Worm (Caenorhabditis elegans) whole organism, midembryonic: ENCODE results near the gene F14H12.2.

Source experiments
- T22C8.4 ChIP-seq: fragments of 200-800 bp; sonication (Bioruptor generic); IDR thresholded peaks from 2 replicates; pipeline ENCODE4 v1.3.6; 2022; ENCODE audit warnings: missing genetic modification characterization, missing compliant biosample characterization
- cog-1 ChIP-seq: sonication (generic microtip); optimal IDR thresholded peaks from 2 replicates; lab custom pipeline; 2016; ENCODE audit warnings: missing genetic modification characterization, missing compliant biosample characterization
- flt-1 ChIP-seq: fragments of 200-800 bp; sonication (Bioruptor generic); IDR thresholded peaks from 2 replicates; pipeline ENCODE4 v1.3.6; 2022; ENCODE audit warnings: missing genetic modification characterization, missing compliant biosample characterization
- klf-2 ChIP-seq: fragments of 200-800 bp; sonication (Bioruptor generic); conservative IDR thresholded peaks from 2 replicates; pipeline ENCODE4 v1.3.6; 2022; ENCODE audit warnings: missing genetic modification reagents, missing genetic modification characterization, missing compliant biosample characterization
- med-1 ChIP-seq: sonication (generic microtip); optimal IDR thresholded peaks from 2 replicates; lab custom pipeline; 2017; ENCODE audit warnings: missing genetic modification characterization, mild to moderate bottlenecking, missing compliant biosample characterization, antibody characterized with exemption, missing genetic modification reagents; ENCODE audit not compliant: insufficient read depth
- ref-1 ChIP-seq: fragments of 200-800 bp; sonication (Bioruptor generic); conservative IDR thresholded peaks from 2 replicates; pipeline ENCODE4 v1.3.6; 2022; ENCODE audit warnings: missing genetic modification reagents, missing genetic modification characterization, missing compliant biosample characterization
- tab-1 ChIP-seq: fragments of 200-800 bp; sonication (Bioruptor generic); IDR thresholded peaks from 2 replicates; pipeline ENCODE4 v1.3.6; 2022; ENCODE audit warnings: missing genetic modification characterization, missing compliant biosample characterization
- ztf-23 ChIP-seq: fragments of 200-800 bp; sonication (Bioruptor generic); IDR thresholded peaks from 2 replicates; pipeline ENCODE4 v1.3.6; 2022; ENCODE audit warnings: missing genetic modification reagents, missing genetic modification characterization, missing compliant biosample characterization
- ztf-29 ChIP-seq: fragments of 200-800 bp; sonication (Bioruptor generic); IDR thresholded peaks from 2 replicates; pipeline ENCODE4 v1.3.6; 2022; ENCODE audit warnings: missing genetic modification reagents, missing genetic modification characterization, missing compliant biosample characterization

F14H12.2 gene

DNA sequence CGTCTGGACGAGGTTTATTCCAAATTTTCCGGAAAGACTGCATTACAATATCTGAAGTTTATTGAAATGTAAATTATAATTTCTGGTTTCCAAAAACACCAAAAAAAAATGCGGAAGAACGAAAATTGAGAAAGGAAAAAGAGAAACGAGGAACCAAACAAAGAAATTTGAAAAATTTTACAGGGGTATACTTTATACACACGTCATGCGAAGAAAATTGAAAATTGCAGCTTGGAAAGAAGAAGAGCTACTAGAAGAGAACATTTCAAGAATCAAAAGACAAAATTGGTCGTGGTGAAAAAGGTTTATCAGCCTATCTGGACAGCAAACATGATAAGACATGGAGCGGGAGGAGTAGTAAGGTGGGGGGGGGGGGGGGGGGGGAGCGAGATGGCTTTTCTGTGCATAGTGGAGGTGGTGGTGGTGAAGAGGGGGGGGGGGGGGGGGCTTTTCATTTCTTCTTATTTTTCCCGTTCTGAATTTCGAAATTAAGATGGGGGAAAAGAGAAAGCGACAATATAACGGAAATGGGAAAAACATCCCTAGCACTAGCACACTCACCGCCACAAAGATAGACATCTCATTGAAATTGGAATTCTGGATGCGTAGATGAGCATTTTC is 33.1 kb downstream of the F14H12.2 start, which contains the start of gene lst-2:
Gene lst-2, minus strand, starts transcription at position 51 of the 621 bp plus-strand sequence.
- TF ChIP-seq cog-1 (tag; lab: Kevin White, UChicago) (no peak), flt-1 (GFP tag; lab: Robert Waterston, UW) (no peak), med-1 (GFP tag; lab: Kevin White, UChicago) (no peak), klf-2 (no peak), ztf-23 (GFP tag; lab: Robert Waterston, UW) (no peak), tab-1 (GFP tag; lab: Robert Waterston, UW) (no peak), T22C8.4 (GFP tag; lab: Robert Waterston, UW) (no peak), ztf-29 (GFP tag; lab: Robert Waterston, UW) (no peak), ref-1 (GFP tag; lab: Robert Waterston, UW) (no peak)

- TF ChIP-seq ztf-29 (GFP tag; lab: Robert Waterston, UW), result no peak
- TF ChIP-seq klf-2, result no peak
- TF ChIP-seq ztf-23 (GFP tag; lab: Robert Waterston, UW), result no peak
- TF ChIP-seq flt-1 (GFP tag; lab: Robert Waterston, UW), result no peak
- TF ChIP-seq ref-1 (GFP tag; lab: Robert Waterston, UW), result no peak
- no peak for TF ChIP-seq tab-1 (GFP tag; lab: Robert Waterston, UW)
- TF ChIP-seq cog-1 (tag; lab: Kevin White, UChicago), result no peak
- no peak for TF ChIP-seq T22C8.4 (GFP tag; lab: Robert Waterston, UW)
- no peak for TF ChIP-seq med-1 (GFP tag; lab: Kevin White, UChicago)
Measured at ce11 chrX:4386493-4386892, 36.2 kb downstream of the F14H12.2 start.

DNA sequence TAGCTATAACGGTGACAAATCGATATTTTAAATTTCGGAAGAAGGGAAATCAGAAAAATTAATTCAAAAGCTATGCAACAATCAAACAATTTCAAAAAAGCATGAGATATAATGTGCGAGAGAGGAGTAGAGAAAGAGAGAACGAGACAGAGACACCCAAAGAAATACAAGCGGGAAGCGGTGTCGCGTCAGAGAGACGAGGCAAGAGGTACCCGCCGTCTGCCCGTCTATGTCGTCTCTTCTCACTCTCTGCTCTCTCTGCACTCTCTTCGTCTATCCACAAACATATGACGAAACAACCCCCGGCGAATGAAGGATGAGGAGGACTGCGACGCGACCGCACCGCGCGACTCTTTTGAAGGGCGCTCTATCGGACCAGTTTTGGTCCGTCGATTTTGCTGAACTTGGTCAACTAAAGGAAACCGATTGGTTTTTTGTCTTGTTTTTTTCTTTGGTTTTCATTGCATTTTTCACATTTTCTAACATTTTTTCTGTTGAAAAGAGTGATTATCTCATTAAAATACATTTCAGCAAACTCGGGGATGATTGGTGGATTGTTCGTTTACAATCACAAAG is 38.6 kb downstream of the F14H12.2 start, which contains the start of gene dpy-23:
Gene dpy-23, plus strand, starts transcription at position 526 of the 576 bp plus-strand sequence.
- TF ChIP-seq flt-1 (GFP tag; lab: Robert Waterston, UW) (0 out of 2 replicates have a peak, but pooled peaks have one; percentile 46), med-1 (GFP tag; lab: Kevin White, UChicago) (no peak), ztf-23 (GFP tag; lab: Robert Waterston, UW) (no peak), cog-1 (tag; lab: Kevin White, UChicago) (peak; percentile 91)

- TF ChIP-seq tab-1 (GFP tag; lab: Robert Waterston, UW) (no peak), ztf-29 (GFP tag; lab: Robert Waterston, UW) (no peak), cog-1 (tag; lab: Kevin White, UChicago) (no peak), ztf-23 (GFP tag; lab: Robert Waterston, UW) (no peak), klf-2 (no peak), T22C8.4 (GFP tag; lab: Robert Waterston, UW) (no peak), med-1 (GFP tag; lab: Kevin White, UChicago) (no peak), ref-1 (GFP tag; lab: Robert Waterston, UW) (no peak), flt-1 (GFP tag; lab: Robert Waterston, UW) (no peak)
Measured at ce11 chrX:4391680-4392079, 41.4 kb downstream of the F14H12.2 start.

DNA sequence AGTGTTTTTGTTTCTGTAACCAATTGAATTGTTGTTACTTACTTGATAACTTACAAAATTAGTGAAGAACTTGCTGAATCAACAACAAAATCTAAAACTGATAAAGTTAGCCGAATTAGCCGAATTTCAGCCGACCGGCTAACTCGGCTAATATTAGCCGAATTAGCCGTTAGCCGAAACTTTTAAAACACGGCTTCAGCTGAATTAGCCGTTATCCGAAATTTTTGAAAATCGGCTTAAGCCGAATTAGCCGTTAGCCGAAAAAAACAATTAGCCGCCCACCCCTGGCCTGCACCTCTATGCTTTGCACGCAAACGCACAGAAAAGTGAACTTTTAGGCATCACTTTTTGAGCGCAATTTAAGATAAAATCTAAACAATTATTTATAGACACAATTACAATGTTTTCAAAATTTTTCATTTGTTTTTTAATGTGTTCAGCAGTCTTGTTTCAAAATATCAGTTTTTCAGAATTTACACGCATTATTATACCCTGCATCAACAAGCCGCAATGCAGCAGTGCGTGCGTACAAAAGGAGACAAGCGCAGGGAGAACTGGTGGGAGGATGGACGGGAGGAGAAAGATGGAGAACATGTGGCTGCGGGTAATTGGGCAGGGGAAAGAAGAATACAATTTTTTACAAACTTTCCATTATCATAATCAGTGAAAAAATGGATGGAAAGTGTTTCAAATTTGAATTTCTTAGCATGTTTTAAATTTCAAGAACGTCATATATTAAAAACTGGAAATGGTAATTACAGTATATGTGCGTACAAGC is 45.0 kb downstream of the F14H12.2 start:
- TF ChIP-seq flt-1 (GFP tag; lab: Robert Waterston, UW) (no peak), klf-2 (no peak), T22C8.4 (GFP tag; lab: Robert Waterston, UW) (no peak), ztf-23 (GFP tag; lab: Robert Waterston, UW) (peak; percentile 48; the same call in 1 of the 2 replicates), tab-1 (GFP tag; lab: Robert Waterston, UW) (no peak), cog-1 (tag; lab: Kevin White, UChicago) (peak; percentile 54), ztf-29 (GFP tag; lab: Robert Waterston, UW) (no peak), ref-1 (GFP tag; lab: Robert Waterston, UW) (no peak)

DNA sequence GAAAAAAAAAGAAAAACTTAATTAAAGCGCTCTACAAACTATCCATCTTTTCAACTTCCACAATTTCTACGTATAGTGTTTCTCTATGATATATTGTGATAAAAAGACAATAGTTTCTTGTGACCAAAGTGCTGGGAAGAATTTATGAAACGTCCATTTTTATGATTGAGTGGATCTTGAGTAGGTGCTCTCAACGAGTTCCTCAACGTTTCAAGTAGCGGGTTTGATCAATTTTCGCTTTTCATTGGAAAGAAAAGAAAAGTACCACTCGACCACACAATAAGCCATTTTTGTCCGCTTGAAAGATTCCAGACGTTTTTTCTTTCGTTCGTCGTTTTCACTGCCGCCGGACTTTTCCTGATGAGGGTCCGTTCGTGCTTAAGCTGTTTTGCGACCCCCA is 47.2 kb downstream of the F14H12.2 start:
- TF ChIP-seq flt-1 (GFP tag; lab: Robert Waterston, UW), result no peak
- no peak for TF ChIP-seq med-1 (GFP tag; lab: Kevin White, UChicago)
- no peak for TF ChIP-seq tab-1 (GFP tag; lab: Robert Waterston, UW)
- TF ChIP-seq ref-1 (GFP tag; lab: Robert Waterston, UW), result no peak
- no peak for TF ChIP-seq klf-2
- TF ChIP-seq ztf-29 (GFP tag; lab: Robert Waterston, UW), result no peak
- no peak for TF ChIP-seq ztf-23 (GFP tag; lab: Robert Waterston, UW)
- TF ChIP-seq cog-1 (tag; lab: Kevin White, UChicago), result no peak
- no peak for TF ChIP-seq T22C8.4 (GFP tag; lab: Robert Waterston, UW)

DNA sequence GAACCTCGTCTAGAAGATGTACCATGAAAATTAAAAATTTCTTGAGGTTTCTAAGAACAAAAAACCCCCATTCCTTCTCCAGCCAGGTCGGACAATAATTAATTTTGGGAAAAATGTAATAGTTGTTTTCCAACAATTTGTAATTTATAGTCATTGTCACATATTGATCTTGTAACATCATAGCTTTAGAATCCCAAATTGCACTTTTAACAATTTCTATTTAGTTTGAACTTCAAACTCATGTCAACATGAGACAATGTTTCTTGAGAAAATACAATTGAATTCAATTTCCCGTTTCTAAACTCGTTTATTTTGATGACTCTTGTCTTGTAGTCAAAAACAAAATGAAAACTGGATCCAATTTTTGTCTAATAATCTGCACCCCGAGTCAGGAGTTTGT is 50.0 kb downstream of the F14H12.2 start:
- TF ChIP-seq klf-2, result no peak
- no peak for TF ChIP-seq cog-1 (tag; lab: Kevin White, UChicago)
